Worm (Caenorhabditis elegans) whole organism, midembryonic: ENCODE data around the gene srsx-29.

Source experiments
- T22C8.4 ChIP-seq: fragments of 200-800 bp; sonication (Bioruptor generic); IDR thresholded peaks from 2 replicates; pipeline ENCODE4 v1.3.6; 2022; ENCODE audit warnings: missing genetic modification characterization, missing compliant biosample characterization
- tab-1 ChIP-seq: fragments of 200-800 bp; sonication (Bioruptor generic); IDR thresholded peaks from 2 replicates; pipeline ENCODE4 v1.3.6; 2022; ENCODE audit warnings: missing genetic modification characterization, missing compliant biosample characterization

DNA sequence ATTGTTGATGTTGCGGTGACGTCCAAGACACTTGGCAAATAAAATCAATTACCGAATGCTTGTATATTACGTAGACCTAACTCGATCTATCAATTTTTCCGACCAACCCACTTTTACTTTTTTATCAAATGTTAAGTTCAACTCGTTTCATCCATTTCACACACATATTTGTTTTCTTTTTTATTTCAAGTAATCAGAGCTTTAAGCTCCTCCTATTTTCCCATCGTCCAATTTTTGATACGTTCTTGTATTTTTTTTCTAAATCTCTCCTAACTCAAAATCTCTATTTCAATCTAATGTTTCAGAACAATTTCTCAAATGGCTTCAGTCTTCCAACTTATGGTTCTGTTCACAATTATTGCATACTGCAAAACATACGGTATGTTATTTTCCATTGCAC is 43.6 kb downstream of the srsx-29 start, which contains the start of gene ZK856.6:
- no peak for TF ChIP-seq T22C8.4 (GFP tag; lab: Robert Waterston, UW)
- TF ChIP-seq tab-1 (GFP tag; lab: Robert Waterston, UW) = no peak
